Worm (Caenorhabditis elegans) whole organism, midembryonic: ENCODE results near the gene T28A11.2.

ENCODE experiments used
- flt-1 ChIP-seq: fragments of 200-800 bp; sonication (Bioruptor generic); IDR thresholded peaks from 2 replicates; pipeline ENCODE4 v1.3.6; 2022; ENCODE audit warnings: missing genetic modification characterization, missing compliant biosample characterization
- tab-1 ChIP-seq: fragments of 200-800 bp; sonication (Bioruptor generic); IDR thresholded peaks from 2 replicates; pipeline ENCODE4 v1.3.6; 2022; ENCODE audit warnings: missing genetic modification characterization, missing compliant biosample characterization

DNA sequence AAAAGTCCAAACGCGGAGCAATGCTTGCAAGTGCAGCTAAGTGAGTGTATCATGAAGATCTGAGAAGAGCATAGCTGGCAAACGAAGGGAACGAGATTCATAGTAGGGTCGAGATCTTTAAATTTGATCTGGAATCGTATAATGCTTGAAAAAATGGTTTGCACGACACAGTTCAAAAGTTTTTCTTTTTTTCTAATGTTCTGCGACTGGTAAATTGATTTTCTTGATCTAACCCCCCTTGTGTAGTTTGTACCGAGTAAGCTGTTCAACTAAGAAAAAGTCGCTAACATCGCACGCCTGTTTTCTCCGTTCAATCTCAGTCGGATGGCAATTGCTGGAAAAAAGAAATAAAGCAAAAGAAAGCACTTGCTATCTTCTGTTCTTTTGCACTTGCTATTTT lies 40.3 kb downstream of the T28A11.2 start, which contains the start of gene C17B7.14:
- no peak for TF ChIP-seq flt-1 (GFP tag; lab: Robert Waterston, UW)
- TF ChIP-seq tab-1 (GFP tag; lab: Robert Waterston, UW) = no peak
